Fruit fly (Drosophila melanogaster) whole organism, embryonic: Measurements from ENCODE around the gene CG7579.
A peak's percentile ranks its signal among the peaks of the same experiment; 100 is the strongest.

Experiments used
- Antp ChIP-seq: fragments of 200-800 bp; sonication (Bioruptor generic); optimal IDR thresholded peaks from 3 replicates; lab custom pipeline; 2016; ENCODE audit warnings: missing biosample characterization, missing genetic modification characterization
- Blimp-1 ChIP-seq: fragments of 200-800 bp; sonication (Bioruptor generic); optimal IDR thresholded peaks from 3 replicates; lab custom pipeline; 2018; ENCODE audit warnings: missing biosample characterization, missing genetic modification characterization, mild to moderate bottlenecking, moderate library complexity, missing genetic modification reagents
- CG10462 ChIP-seq: fragments of 200-800 bp; sonication (Bioruptor generic); optimal IDR thresholded peaks from 2 replicates; lab custom pipeline; 2016; ENCODE audit warnings: missing biosample characterization, missing genetic modification characterization
- CG10979 ChIP-seq: fragments of 200-800 bp; sonication (Bioruptor generic); optimal IDR thresholded peaks from 2 replicates; lab custom pipeline; 2018; ENCODE audit warnings: missing biosample characterization, mild to moderate bottlenecking, missing genetic modification characterization, moderate library complexity
- CG11093 ChIP-seq: fragments of 200-800 bp; sonication (Bioruptor generic); IDR thresholded peaks from 3 replicates; pipeline ENCODE4 v1.3.6; 2022; ENCODE audit warnings: missing biosample characterization, missing genetic modification characterization
- CG12391 ChIP-seq: fragments of 200-800 bp; sonication (Bioruptor generic); optimal IDR thresholded peaks from 3 replicates; lab custom pipeline; 2018; ENCODE audit warnings: missing biosample characterization, mild to moderate bottlenecking, missing genetic modification characterization, moderate library complexity
- CG1603 ChIP-seq: fragments of 200-800 bp; sonication (Bioruptor generic); optimal IDR thresholded peaks from 2 replicates; lab custom pipeline; 2019; ENCODE audit warnings: missing biosample characterization, mild to moderate bottlenecking, missing genetic modification characterization, moderate library complexity
- CG17829 ChIP-seq: fragments of 200-800 bp; optimal IDR thresholded peaks from 2 replicates; lab custom pipeline; 2019; ENCODE audit warnings: missing biosample characterization, mild to moderate bottlenecking, missing genetic modification characterization, moderate library complexity
- CG18262 ChIP-seq: fragments of 200-800 bp; optimal IDR thresholded peaks from 3 replicates; lab custom pipeline; 2019; ENCODE audit warnings: missing biosample characterization, mild to moderate bottlenecking, missing genetic modification characterization, moderate library complexity
- CG18764 ChIP-seq: fragments of 200-800 bp; sonication (Bioruptor generic); optimal IDR thresholded peaks from 3 replicates; lab custom pipeline; 2016; ENCODE audit warnings: missing biosample characterization, missing genetic modification characterization
- CG2116 ChIP-seq: fragments of 200-800 bp; sonication (Bioruptor generic); optimal IDR thresholded peaks from 3 replicates; lab custom pipeline; 2018; ENCODE audit warnings: missing biosample characterization, mild to moderate bottlenecking, missing genetic modification characterization
- CG2202 ChIP-seq: fragments of 200-800 bp; sonication (Bioruptor generic); optimal IDR thresholded peaks from 2 replicates; lab custom pipeline; 2018; ENCODE audit warnings: missing biosample characterization, mild to moderate bottlenecking, missing genetic modification characterization
- CG34376 ChIP-seq: fragments of 200-800 bp; sonication (Bioruptor generic); optimal IDR thresholded peaks from 2 replicates; lab custom pipeline; 2018; ENCODE audit warnings: missing biosample characterization, mild to moderate bottlenecking, missing genetic modification characterization
- CG4360 ChIP-seq: fragments of 200-800 bp; sonication (Bioruptor generic); IDR thresholded peaks from 2 replicates; pipeline ENCODE4 v1.3.6; 2022; ENCODE audit warnings: missing biosample characterization, missing genetic modification characterization
- CG43689 ChIP-seq: fragments of 200-800 bp; sonication (Bioruptor generic); IDR thresholded peaks from 2 replicates; pipeline ENCODE4 v1.3.6; 2022; ENCODE audit warnings: missing biosample characterization, missing genetic modification characterization
- CG4617 ChIP-seq: fragments of 200-800 bp; sonication (Bioruptor generic); optimal IDR thresholded peaks from 3 replicates; lab custom pipeline; 2016; ENCODE audit warnings: missing biosample characterization, missing genetic modification characterization, borderline replicate concordance
- CG5245 ChIP-seq: fragments of 200-800 bp; sonication (Bioruptor generic); optimal IDR thresholded peaks from 3 replicates; lab custom pipeline; 2016; ENCODE audit warnings: missing biosample characterization, missing genetic modification characterization
- CG6854 ChIP-seq: fragments of 200-800 bp; sonication (Bioruptor generic); optimal IDR thresholded peaks from 3 replicates; lab custom pipeline; 2017; ENCODE audit warnings: missing biosample characterization, mild to moderate bottlenecking, missing genetic modification characterization
- CG9727 ChIP-seq: fragments of 200-800 bp; sonication (Bioruptor generic); optimal IDR thresholded peaks from 3 replicates; lab custom pipeline; 2017; ENCODE audit warnings: missing biosample characterization, mild to moderate bottlenecking, missing genetic modification characterization
- Dfd ChIP-seq, 2 experiments: fragments of >200 bp; optimal IDR thresholded peaks; 2 replicates each; lab custom pipeline; 2017; ENCODE audit warnings: missing biosample characterization in 2 of 2, missing genetic modification characterization in 2 of 2
- Dp ChIP-seq: fragments of 200-800 bp; sonication (Bioruptor generic); optimal IDR thresholded peaks from 2 replicates; lab custom pipeline; 2018; ENCODE audit warnings: missing biosample characterization, mild to moderate bottlenecking, missing genetic modification characterization, moderate library complexity
- Ets97D ChIP-seq: fragments of 200-800 bp; sonication (Bioruptor generic); optimal IDR thresholded peaks from 3 replicates; lab custom pipeline; 2016; ENCODE audit warnings: missing biosample characterization, missing genetic modification characterization
- Fer3 ChIP-seq: fragments of 200-800 bp; sonication (Bioruptor generic); optimal IDR thresholded peaks from 2 replicates; lab custom pipeline; 2018; ENCODE audit warnings: missing biosample characterization, mild to moderate bottlenecking, missing genetic modification characterization, moderate library complexity
- Hr39 ChIP-seq: fragments of >200 bp; optimal IDR thresholded peaks from 2 replicates; lab custom pipeline; 2017
- Sox102F ChIP-seq: fragments of 200-800 bp; sonication (Bioruptor generic); optimal IDR thresholded peaks from 2 replicates; lab custom pipeline; 2018; ENCODE audit warnings: missing biosample characterization, mild to moderate bottlenecking, missing genetic modification characterization, moderate library complexity
- Spps ChIP-seq: fragments of 200-800 bp; sonication (Bioruptor generic); optimal IDR thresholded peaks from 2 replicates; lab custom pipeline; 2018; ENCODE audit warnings: missing biosample characterization, mild to moderate bottlenecking, missing genetic modification characterization
- Sry-β ChIP-seq: fragments of 200-800 bp; sonication (Bioruptor generic); optimal IDR thresholded peaks from 2 replicates; lab custom pipeline; 2018; ENCODE audit warnings: missing biosample characterization, mild to moderate bottlenecking, missing genetic modification characterization, moderate library complexity
- YL-1 ChIP-seq: fragments of 200-800 bp; sonication (Bioruptor generic); optimal IDR thresholded peaks from 3 replicates; lab custom pipeline; 2017; ENCODE audit warnings: missing biosample characterization, mild to moderate bottlenecking, missing genetic modification characterization
- amos ChIP-seq: fragments of 200-800 bp; sonication (Bioruptor generic); IDR thresholded peaks from 2 replicates; pipeline ENCODE4 v1.3.6; 2022; ENCODE audit warnings: missing biosample characterization, missing genetic modification characterization; ENCODE audit not compliant: partially characterized antibody
- bigmax ChIP-seq: fragments of 200-800 bp; sonication (Bioruptor generic); optimal IDR thresholded peaks from 2 replicates; lab custom pipeline; 2018; ENCODE audit warnings: missing biosample characterization, mild to moderate bottlenecking, missing genetic modification characterization
- bsh ChIP-seq, 2 experiments: fragments of 200-800 bp; sonication (Bioruptor generic); optimal IDR thresholded peaks; 2 replicates each; lab custom pipeline; 2017 to 2018; ENCODE audit warnings: mild to moderate bottlenecking in 2 of 2, missing biosample characterization in 2 of 2, missing genetic modification characterization in 2 of 2, moderate library complexity in 1 of 2
- cwo ChIP-seq: fragments of 200-800 bp; sonication (Bioruptor generic); optimal IDR thresholded peaks from 3 replicates; lab custom pipeline; 2017; ENCODE audit warnings: missing biosample characterization, missing genetic modification characterization, mild to moderate bottlenecking, moderate library complexity, missing genetic modification reagents
- gem ChIP-seq: fragments of 200-800 bp; sonication (Bioruptor generic); optimal IDR thresholded peaks from 2 replicates; lab custom pipeline; 2019; ENCODE audit warnings: missing biosample characterization, mild to moderate bottlenecking, missing genetic modification characterization, moderate library complexity
- hbn ChIP-seq: fragments of 200-800 bp; sonication (Bioruptor generic); IDR thresholded peaks from 2 replicates; pipeline ENCODE4 v1.3.6; 2022; ENCODE audit warnings: missing biosample characterization, missing genetic modification characterization; ENCODE audit not compliant: partially characterized antibody
- mirr ChIP-seq: fragments of 200-800 bp; sonication (Bioruptor generic); optimal IDR thresholded peaks from 3 replicates; lab custom pipeline; 2018; ENCODE audit warnings: missing biosample characterization, mild to moderate bottlenecking, missing genetic modification characterization
- nerfin-2 ChIP-seq: fragments of 200-800 bp; sonication (Bioruptor generic); IDR thresholded peaks from 2 replicates; pipeline ENCODE4 v1.3.6; 2022; ENCODE audit warnings: missing biosample characterization, missing genetic modification characterization; ENCODE audit not compliant: partially characterized antibody
- sens ChIP-seq: fragments of 200-800 bp; sonication (Bioruptor generic); peaks from one replicate; lab custom pipeline; 2016; ENCODE audit warnings: missing biosample characterization, missing genetic modification characterization
- tll ChIP-seq, 2 experiments: fragments of 200-800 bp in 1 of 2; fragments of >200 bp in 1 of 2; sonication (Bioruptor generic) in 1 of 2; optimal IDR thresholded peaks; 2 replicates each; lab custom pipeline; 2017 to 2019; ENCODE audit warnings: missing biosample characterization in 2 of 2, missing genetic modification characterization in 2 of 2, mild to moderate bottlenecking in 1 of 2, moderate library complexity in 1 of 2
- tup ChIP-seq: fragments of 200-800 bp; sonication (Bioruptor generic); optimal IDR thresholded peaks from 2 replicates; lab custom pipeline; 2016; ENCODE audit warnings: missing biosample characterization, mild to moderate bottlenecking, missing genetic modification characterization, moderate library complexity
- unc-4 ChIP-seq: fragments of 200-800 bp; sonication (Bioruptor generic); IDR thresholded peaks from 2 replicates; pipeline ENCODE4 v1.3.6; 2022; ENCODE audit warnings: missing biosample characterization, missing genetic modification characterization; ENCODE audit not compliant: partially characterized antibody
- vfl ChIP-seq: fragments of 200-800 bp; sonication (Bioruptor generic); optimal IDR thresholded peaks from 2 replicates; lab custom pipeline; 2016; ENCODE audit warnings: missing biosample characterization, missing genetic modification characterization
- zf30C ChIP-seq: fragments of 200-800 bp; sonication (Bioruptor generic); optimal IDR thresholded peaks from 3 replicates; lab custom pipeline; 2018; ENCODE audit warnings: missing biosample characterization, mild to moderate bottlenecking, missing genetic modification characterization
- zfh2 ChIP-seq: fragments of 200-800 bp; sonication (Bioruptor generic); optimal IDR thresholded peaks from 2 replicates; lab custom pipeline; 2016; ENCODE audit warnings: missing biosample characterization, missing genetic modification characterization

The CG7579 gene

dm6 chr3L:15646182-15646581, 37.1 kb downstream of the CG7579 start (continued):
- no peak for TF ChIP-seq cwo (GFP tag; lab: Kevin White, UChicago)
- TF ChIP-seq CG4617 = no peak
- peak; percentile 13 for TF ChIP-seq Sox102F (GFP tag; lab: Kevin White, UChicago)
- TF ChIP-seq CG6854 (GFP tag; lab: Kevin White, UChicago) = no peak
- no peak for TF ChIP-seq Spps (tag; lab: Kevin White, UChicago)
- TF ChIP-seq tup (GFP tag; lab: Kevin White, UChicago) = no peak
- peak; percentile 35 for TF ChIP-seq gem (tag; lab: Kevin White, UChicago)
- peak in 1 of 2 experiments; percentile 29 for TF ChIP-seq bsh (GFP tag; optimal IDR thresholded peaks at IDR 0.05; lab: Kevin White, UChicago)
- no peak for TF ChIP-seq bigmax (GFP tag; lab: Kevin White, UChicago)
- TF ChIP-seq CG5245 (GFP tag; lab: Kevin White, UChicago) = no peak
- TF ChIP-seq zfh2 (GFP tag; lab: Kevin White, UChicago) = no peak
- no peak for TF ChIP-seq CG2116 (GFP tag; lab: Kevin White, UChicago)
- no peak for TF ChIP-seq CG43689 (GFP tag; lab: Robert Waterston, UW)
- TF ChIP-seq Sry-β = no peak
- TF ChIP-seq amos (GFP tag; lab: Robert Waterston, UW) = no peak
- TF ChIP-seq Fer3 (tag; lab: Kevin White, UChicago) = no peak
- TF ChIP-seq CG10462 (GFP tag; lab: Kevin White, UChicago) = peak; percentile 4
- TF ChIP-seq Dfd (GFP tag; optimal IDR thresholded peaks at IDR 0.05; lab: Kevin White, UChicago) = no peak
- TF ChIP-seq CG12391 (tag; lab: Kevin White, UChicago) = peak; percentile 6
- TF ChIP-seq CG34376 (GFP tag; lab: Kevin White, UChicago) = no peak
- TF ChIP-seq mirr = no peak
- peak; percentile 5 for TF ChIP-seq CG17829
- TF ChIP-seq CG18764 (GFP tag; lab: Kevin White, UChicago) = no peak
- TF ChIP-seq CG11093 (GFP tag; lab: Robert Waterston, UW) = no peak
- TF ChIP-seq nerfin-2 (GFP tag; lab: Robert Waterston, UW) = no peak
- no peak for TF ChIP-seq CG4360 (GFP tag; lab: Robert Waterston, UW)
- no peak for TF ChIP-seq Dp
- no peak for TF ChIP-seq zf30C (GFP tag; lab: Kevin White, UChicago)
- no peak for TF ChIP-seq vfl (GFP tag; lab: Kevin White, UChicago)
- no peak for TF ChIP-seq Hr39
- no peak for TF ChIP-seq Antp
- no peak for TF ChIP-seq CG10979
- TF ChIP-seq tll (GFP tag; optimal IDR thresholded peaks at IDR 0.05; lab: Kevin White, UChicago) = no peak
- TF ChIP-seq YL-1 = no peak
- TF ChIP-seq CG2202 (tag; lab: Kevin White, UChicago) = no peak
- peak; percentile 15 for TF ChIP-seq CG1603
- TF ChIP-seq Blimp-1 (GFP tag; lab: Kevin White, UChicago) = peak; percentile 3
- peak; percentile 7 for TF ChIP-seq CG9727
- no peak for TF ChIP-seq unc-4
- TF ChIP-seq sens = peak; percentile 70
- TF ChIP-seq CG18262 (tag; lab: Kevin White, UChicago) = peak; percentile 10
- TF ChIP-seq hbn = no peak
- no peak for TF ChIP-seq Ets97D
